Fruit fly (Drosophila melanogaster): ENCODE data around the gene CG31220.

Gene CG31220

DNA sequence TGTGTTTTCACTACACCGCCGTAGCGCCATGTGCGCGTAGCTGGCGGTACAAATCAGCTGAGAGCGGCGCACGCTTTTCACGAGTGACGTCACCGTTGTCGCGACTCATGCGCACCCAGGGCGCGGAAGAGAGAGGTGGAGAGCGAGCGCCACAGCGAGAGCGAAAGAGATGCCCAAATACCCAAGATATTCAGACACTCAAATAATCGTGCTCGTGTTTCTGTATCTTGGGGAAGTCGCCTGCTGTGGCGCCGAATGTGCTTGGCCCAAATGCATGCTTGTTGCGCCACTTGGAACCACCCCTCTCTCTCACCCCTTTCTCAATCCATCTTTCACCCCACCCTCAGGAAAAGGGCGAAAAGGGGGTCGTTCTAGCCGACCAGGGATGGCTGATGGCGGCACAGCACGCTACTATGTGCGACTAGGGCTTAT, 15.6 kb upstream of the CG31220 start, which contains the start of gene CG6231 (continued):
- TF ChIP-seq CG6854 (GFP tag; optimal IDR thresholded peaks at IDR 0.05) (no peak), Jarid2 (GFP tag; optimal IDR thresholded peaks at IDR 0.05) (no peak), slou (GFP tag; optimal IDR thresholded peaks at IDR 0.05) (no peak), ase (GFP tag; IDR thresholded peaks at IDR 0.05) (no peak), CkIIα-i1 (GFP tag; IDR thresholded peaks at IDR 0.05) (no peak), CG15011 (GFP tag; optimal IDR thresholded peaks at IDR 0.05) (no peak), crp (GFP tag; optimal IDR thresholded peaks at IDR 0.05) (peak in 1 of 2 experiments; percentile 75), Atf-2 (GFP tag; optimal IDR thresholded peaks at IDR 0.05) (no peak), ranshi (GFP tag; IDR thresholded peaks at IDR 0.05) (0 out of 2 replicates have a peak, but pooled peaks have one; percentile 14), sim (GFP tag; IDR thresholded peaks at IDR 0.05) (no peak), grau (tag; optimal IDR thresholded peaks at IDR 0.05) (no peak), Stat92E (GFP tag; optimal IDR thresholded peaks at IDR 0.05) (no peak), Pdp1 (GFP tag; optimal IDR thresholded peaks at IDR 0.05) (peak in 1 of 2 experiments; percentile 43), CG10147 (GFP tag; optimal IDR thresholded peaks at IDR 0.05) (no peak), sens-2 (GFP tag; IDR thresholded peaks at IDR 0.05) (no peak), exex (tag; optimal IDR thresholded peaks at IDR 0.05) (no peak), pb (GFP tag; optimal IDR thresholded peaks at IDR 0.05) (no peak), cad (GFP tag; optimal IDR thresholded peaks at IDR 0.05) (no peak), CG1602 (GFP tag; optimal IDR thresholded peaks at IDR 0.05) (no peak), Mrtf (GFP tag; IDR thresholded peaks at IDR 0.05) (no peak), vnd (GFP tag; IDR thresholded peaks at IDR 0.05; ENCODE audit: partially characterized antibody) (no peak), CrebB (tag; optimal IDR thresholded peaks at IDR 0.05) (no peak), CG4707 (GFP tag; optimal IDR thresholded peaks at IDR 0.05) (no peak), CG15514 (GFP tag; optimal IDR thresholded peaks at IDR 0.05) (no peak), CG13624 (GFP tag; optimal IDR thresholded peaks at IDR 0.05) (no peak), CG34376 (GFP tag; optimal IDR thresholded peaks at IDR 0.05) (peak; percentile 5), dm (GFP tag; optimal IDR thresholded peaks at IDR 0.05) (peak; percentile 59), Taf1 (GFP tag; IDR thresholded peaks at IDR 0.05) (no peak), ara (GFP tag; IDR thresholded peaks at IDR 0.05) (no peak), CG1832 (GFP tag; optimal IDR thresholded peaks at IDR 0.05) (peak; percentile 64), CG2116 (GFP tag; optimal IDR thresholded peaks at IDR 0.05) (no peak), CG12155 (GFP tag; optimal IDR thresholded peaks at IDR 0.05) (no peak), CG7372 (GFP tag; IDR thresholded peaks at IDR 0.05) (no peak), gfzf (GFP tag; optimal IDR thresholded peaks at IDR 0.05) (no peak), ERR (GFP tag; optimal IDR thresholded peaks at IDR 0.05) (no peak), Fer1 (GFP tag; optimal IDR thresholded peaks at IDR 0.05) (peak; percentile 30), CG8359 (GFP tag; optimal IDR thresholded peaks at IDR 0.05; ENCODE audit: borderline replicate concordance) (no peak), dati (GFP tag; IDR thresholded peaks at IDR 0.05) (no peak), CG14050 (GFP tag; IDR thresholded peaks at IDR 0.05) (no peak), gt (GFP tag; IDR thresholded peaks at IDR 0.05) (no peak), jumu (GFP tag; optimal IDR thresholded peaks at IDR 0.05) (no peak), CG34224 (GFP tag; IDR thresholded peaks at IDR 0.05; ENCODE audit: partially characterized antibody) (peak; percentile 57), CG1603 (tag; optimal IDR thresholded peaks at IDR 0.05) (no peak), CG3407 (GFP tag; optimal IDR thresholded peaks at IDR 0.05) (no peak), CG8290 (GFP tag; optimal IDR thresholded peaks at IDR 0.05) (no peak), CG8290 (tag; optimal IDR thresholded peaks at IDR 0.05) (peak in 1 of 2 experiments; percentile 41), Meics (GFP tag; optimal IDR thresholded peaks at IDR 0.05) (no peak), run (tag; optimal IDR thresholded peaks at IDR 0.05) (no peak), CG30431 (GFP tag; optimal IDR thresholded peaks at IDR 0.05) (no peak), Deaf1 (tag; optimal IDR thresholded peaks at IDR 0.05) (peak; percentile 87), Opbp (GFP tag; IDR thresholded peaks at IDR 0.05; ENCODE audit: partially characterized antibody) (no peak)
